Worm (Caenorhabditis elegans): ENCODE measurements around the gene Y48E1B.8.

ce11 chrII:13542991-13543390, 42.5 kb upstream of the Y48E1B.8 start:
- TF ChIP-seq ceh-36 (tag; optimal IDR thresholded peaks at IDR 0.05) (no peak), pes-1 (GFP tag; IDR thresholded peaks at IDR 0.05) (no peak), ama-1 (optimal IDR thresholded peaks at IDR 0.05) (no peak), ets-7 (tag; optimal IDR thresholded peaks at IDR 0.05) (no peak), hmbx-1 (tag; optimal IDR thresholded peaks at IDR 0.05) (no peak), F13C5.2 (tag; optimal IDR thresholded peaks at IDR 0.05) (no peak), sea-1 (GFP tag; conservative IDR thresholded peaks at IDR 0.05) (no peak), tbx-11 (GFP tag; IDR thresholded peaks at IDR 0.05) (no peak), hmg-4 (GFP tag; optimal IDR thresholded peaks at IDR 0.05) (no peak), scrt-1 (GFP tag; IDR thresholded peaks at IDR 0.05) (no peak), hnd-1 (tag; optimal IDR thresholded peaks at IDR 0.05) (no peak), aly-1 (tag; optimal IDR thresholded peaks at IDR 0.05) (no peak), B0310.2 (tag; optimal IDR thresholded peaks at IDR 0.05) (no peak), ceh-13 (GFP tag; optimal IDR thresholded peaks at IDR 0.05) (no peak)

Measured in whole organism, early embryonic.